Worm (Caenorhabditis elegans) whole organism, young adult: ENCODE results near the gene mec-14.
A peak's percentile ranks its signal among the peaks of the same experiment; 100 is the strongest.

Source experiments
- B0261.1 ChIP-seq: sonication (generic microtip); optimal IDR thresholded peaks from 2 replicates; lab custom pipeline; 2016; ENCODE audit warnings: mild to moderate bottlenecking, missing genetic modification characterization, moderate library complexity, missing compliant biosample characterization
- D2030.7 ChIP-seq: fragments of 200-800 bp; sonication (Bioruptor generic); IDR thresholded peaks from 2 replicates; pipeline ENCODE4 v1.3.6; 2022; ENCODE audit warnings: missing genetic modification reagents, missing genetic modification characterization, missing compliant biosample characterization
- F10E7.11 ChIP-seq: sonication (generic microtip); optimal IDR thresholded peaks from 2 replicates; lab custom pipeline; 2017; ENCODE audit warnings: mild to moderate bottlenecking, missing genetic modification characterization, moderate library complexity, missing compliant biosample characterization
- K11D2.4 ChIP-seq: fragments of 200-800 bp; sonication (Bioruptor generic); IDR thresholded peaks from 2 replicates; pipeline ENCODE4 v1.3.6; 2022; ENCODE audit warnings: missing genetic modification reagents, missing genetic modification characterization, missing compliant biosample characterization
- T26A5.8 ChIP-seq: sonication (generic microtip); optimal IDR thresholded peaks from 2 replicates; lab custom pipeline; 2016; ENCODE audit warnings: missing genetic modification characterization, missing compliant biosample characterization
- Y53F4B.3 ChIP-seq: fragments of 200-800 bp; sonication (Bioruptor generic); IDR thresholded peaks from 2 replicates; pipeline ENCODE4 v1.3.6; 2022; ENCODE audit warnings: missing genetic modification reagents, missing genetic modification characterization, missing compliant biosample characterization
- Y67H2A.10 ChIP-seq: fragments of 200-800 bp; sonication (Bioruptor generic); conservative IDR thresholded peaks from 2 replicates; pipeline ENCODE4 v1.3.6; 2022; ENCODE audit warnings: missing genetic modification reagents, missing genetic modification characterization, missing compliant biosample characterization
- ZK185.1 ChIP-seq: sonication (generic microtip); optimal IDR thresholded peaks from 2 replicates; lab custom pipeline; 2016; ENCODE audit warnings: mild to moderate bottlenecking, missing genetic modification characterization, missing compliant biosample characterization; ENCODE audit not compliant: poor library complexity, severe bottlenecking
- ama-1 ChIP-seq, 3 experiments: fragments of 150-350 bp in 1 of 3; sonication (generic microtip) in 2 of 3; optimal IDR thresholded peaks; 2 replicates each; lab custom pipeline; 2014 to 2018; ENCODE audit warnings: missing biosample characterization in 2 of 3, missing genetic modification characterization in 2 of 3, missing genetic modification reagents in 2 of 3
- attf-3 ChIP-seq: fragments of 200-800 bp; sonication (Bioruptor generic); conservative IDR thresholded peaks from 2 replicates; pipeline ENCODE4 v1.3.6; 2022; ENCODE audit warnings: missing genetic modification reagents, missing genetic modification characterization, missing compliant biosample characterization
- attf-6 ChIP-seq: fragments of 200-800 bp; sonication (Bioruptor generic); IDR thresholded peaks from 2 replicates; pipeline ENCODE4 v1.3.6; 2022; ENCODE audit warnings: missing genetic modification reagents, missing genetic modification characterization, missing compliant biosample characterization
- cebp-1 ChIP-seq, 2 experiments: fragments of 200-800 bp in 1 of 2; sonication (Bioruptor generic) in 1 of 2; sonication (generic microtip) in 1 of 2; IDR thresholded peaks in 1 of 2; optimal IDR thresholded peaks in 1 of 2; 2 replicates each; pipeline versions ENCODE4 v1.3.6 to Lab custom; 2017 to 2022; ENCODE audit warnings: missing compliant biosample characterization in 2 of 2, missing genetic modification characterization in 2 of 2, mild to moderate bottlenecking in 1 of 2, missing genetic modification reagents in 1 of 2, moderate library complexity in 1 of 2
- cebp-2 ChIP-seq: fragments of 200-800 bp; sonication (Bioruptor generic); IDR thresholded peaks from 2 replicates; pipeline ENCODE4 v1.3.6; 2022; ENCODE audit warnings: missing genetic modification characterization, missing compliant biosample characterization
- ceh-40 ChIP-seq: fragments of 200-800 bp; sonication (Bioruptor generic); IDR thresholded peaks from 2 replicates; pipeline ENCODE4 v1.3.6; 2022; ENCODE audit warnings: missing genetic modification characterization, missing compliant biosample characterization
- chd-7 ChIP-seq: sonication (generic microtip); optimal IDR thresholded peaks from 2 replicates; lab custom pipeline; 2016; ENCODE audit warnings: mild to moderate bottlenecking, missing genetic modification characterization, moderate library complexity, missing compliant biosample characterization
- die-1 ChIP-seq: sonication (generic microtip); optimal IDR thresholded peaks from 2 replicates; lab custom pipeline; 2016; ENCODE audit warnings: missing genotype, mild to moderate bottlenecking, missing genetic modification characterization, missing compliant biosample characterization
- dpff-1 ChIP-seq: sonication (generic microtip); optimal IDR thresholded peaks from 2 replicates; lab custom pipeline; 2017; ENCODE audit warnings: mild to moderate bottlenecking, missing genetic modification characterization, missing compliant biosample characterization
- dpl-1 ChIP-seq: fragments of 150-350 bp; optimal IDR thresholded peaks from 2 replicates; lab custom pipeline; 2014; ENCODE audit warnings: missing biosample characterization, missing genetic modification reagents, missing genetic modification characterization
- efl-1 ChIP-seq: fragments of 150-350 bp; optimal IDR thresholded peaks from 2 replicates; lab custom pipeline; 2014; ENCODE audit warnings: missing biosample characterization, missing genetic modification reagents, missing genetic modification characterization
- egl-44 ChIP-seq: fragments of 200-800 bp; sonication (Bioruptor generic); IDR thresholded peaks from 2 replicates; pipeline ENCODE4 v1.3.6; 2022; ENCODE audit warnings: missing genetic modification reagents, missing genetic modification characterization, missing compliant biosample characterization
- him-1 ChIP-seq: sonication (generic microtip); optimal IDR thresholded peaks from 2 replicates; lab custom pipeline; 2016; ENCODE audit warnings: missing genotype, missing genetic modification reagents, missing genetic modification characterization, missing compliant biosample characterization
- hrde-1 ChIP-seq: sonication (generic microtip); optimal IDR thresholded peaks from 2 replicates; lab custom pipeline; 2016; ENCODE audit warnings: missing genetic modification characterization, mild to moderate bottlenecking, missing compliant biosample characterization, moderate library complexity, missing genotype, missing genetic modification reagents, borderline replicate concordance
- lag-1 ChIP-seq: fragments of 200-800 bp; sonication (Bioruptor generic); IDR thresholded peaks from 2 replicates; pipeline ENCODE4 v1.3.6; 2022; ENCODE audit warnings: missing genetic modification reagents, missing genetic modification characterization, missing compliant biosample characterization
- let-526 ChIP-seq: fragments of 200-800 bp; sonication (Bioruptor generic); IDR thresholded peaks from 2 replicates; pipeline ENCODE4 v1.3.6; 2022; ENCODE audit warnings: missing genetic modification reagents, missing genetic modification characterization, missing compliant biosample characterization
- lin-35 ChIP-seq, 3 experiments: fragments of 150-350 bp in 2 of 3; sonication (generic microtip) in 1 of 3; optimal IDR thresholded peaks; 2 replicates each; lab custom pipeline; 2014 to 2018; ENCODE audit warnings: missing biosample characterization in 3 of 3, missing genetic modification characterization in 3 of 3, missing genetic modification reagents in 3 of 3
- lin-40 ChIP-seq: sonication (generic microtip); optimal IDR thresholded peaks from 2 replicates; lab custom pipeline; 2016; ENCODE audit warnings: missing genetic modification characterization, mild to moderate bottlenecking, missing compliant biosample characterization, missing genotype, missing genetic modification reagents
- lir-1 ChIP-seq: fragments of 200-800 bp; sonication (Bioruptor generic); conservative IDR thresholded peaks from 2 replicates; pipeline ENCODE4 v1.3.6; 2022; ENCODE audit warnings: missing genetic modification reagents, missing genetic modification characterization, missing compliant biosample characterization
- lsy-27 ChIP-seq: sonication (generic microtip); optimal IDR thresholded peaks from 2 replicates; lab custom pipeline; 2017; ENCODE audit warnings: missing genetic modification characterization, mild to moderate bottlenecking, missing compliant biosample characterization, antibody characterized with exemption, missing genotype, borderline replicate concordance; ENCODE audit not compliant: insufficient read depth
- madf-6 ChIP-seq: fragments of 200-800 bp; sonication (Bioruptor generic); IDR thresholded peaks from 2 replicates; pipeline ENCODE4 v1.3.6; 2022; ENCODE audit warnings: missing genetic modification reagents, missing genetic modification characterization, missing compliant biosample characterization
- madf-8 ChIP-seq: fragments of 200-800 bp; sonication (Bioruptor generic); conservative IDR thresholded peaks from 2 replicates; pipeline ENCODE4 v1.3.6; 2022; ENCODE audit warnings: missing genetic modification reagents, missing genetic modification characterization, missing compliant biosample characterization
- mxl-1 ChIP-seq: sonication (generic microtip); optimal IDR thresholded peaks from 2 replicates; lab custom pipeline; 2016; ENCODE audit warnings: missing genetic modification characterization, missing compliant biosample characterization
- nfya-1 ChIP-seq: sonication (generic microtip); optimal IDR thresholded peaks from 2 replicates; lab custom pipeline; 2017; ENCODE audit warnings: antibody characterized with exemption, missing compliant biosample characterization, missing genetic modification characterization, borderline replicate concordance; ENCODE audit not compliant: insufficient read depth
- nfya-2 ChIP-seq: fragments of 200-800 bp; sonication (Bioruptor generic); IDR thresholded peaks from 2 replicates; pipeline ENCODE4 v1.3.6; 2022; ENCODE audit warnings: missing genetic modification reagents, missing genetic modification characterization, missing compliant biosample characterization
- nfyb-1 ChIP-seq: fragments of 200-800 bp; sonication (Bioruptor generic); IDR thresholded peaks from 2 replicates; pipeline ENCODE4 v1.3.6; 2022; ENCODE audit warnings: missing genetic modification reagents, missing genetic modification characterization, missing compliant biosample characterization
- nhr-179 ChIP-seq: sonication (generic microtip); optimal IDR thresholded peaks from 2 replicates; lab custom pipeline; 2016; ENCODE audit warnings: mild to moderate bottlenecking, missing genetic modification characterization, missing compliant biosample characterization
- pbrm-1 ChIP-seq: fragments of 200-800 bp; sonication (Bioruptor generic); IDR thresholded peaks from 2 replicates; pipeline ENCODE4 v1.3.6; 2022; ENCODE audit warnings: missing genetic modification reagents, missing genetic modification characterization, missing compliant biosample characterization
- rcor-1 ChIP-seq: fragments of 200-800 bp; sonication (Bioruptor generic); IDR thresholded peaks from 2 replicates; pipeline ENCODE4 v1.3.6; 2022; ENCODE audit warnings: missing genetic modification reagents, missing genetic modification characterization, missing compliant biosample characterization
- rec-8 ChIP-seq, 2 experiments: sonication (generic microtip); optimal IDR thresholded peaks; 2 replicates each; lab custom pipeline; 2016; ENCODE audit warnings: mild to moderate bottlenecking in 2 of 2, missing genetic modification characterization in 2 of 2, missing genetic modification reagents in 2 of 2, missing genotype in 2 of 2, missing biosample characterization in 1 of 2, missing compliant biosample characterization in 1 of 2, moderate library complexity in 1 of 2
- repo-1 ChIP-seq: sonication (generic microtip); optimal IDR thresholded peaks from 2 replicates; lab custom pipeline; 2017; ENCODE audit warnings: mild to moderate bottlenecking, missing genetic modification characterization, missing compliant biosample characterization
- snpc-1.3 ChIP-seq: sonication (generic microtip); optimal IDR thresholded peaks from 2 replicates; lab custom pipeline; 2017; ENCODE audit warnings: missing genetic modification characterization, mild to moderate bottlenecking, missing compliant biosample characterization, antibody characterized with exemption, moderate library complexity, missing genotype, missing genetic modification reagents; ENCODE audit not compliant: insufficient read depth
- snpc-3.4 ChIP-seq: sonication (generic microtip); optimal IDR thresholded peaks from 2 replicates; lab custom pipeline; 2017; ENCODE audit warnings: missing genetic modification characterization, mild to moderate bottlenecking, missing compliant biosample characterization, antibody characterized with exemption, moderate library complexity, missing genotype, missing genetic modification reagents
- sptf-2 ChIP-seq: fragments of 200-800 bp; sonication (Bioruptor generic); optimal IDR thresholded peaks from 2 replicates; lab custom pipeline; 2018; ENCODE audit warnings: mild to moderate bottlenecking, missing genetic modification characterization, missing compliant biosample characterization
- tbp1 ChIP-seq: fragments of 200-800 bp; sonication (Bioruptor generic); optimal IDR thresholded peaks from 2 replicates; lab custom pipeline; 2018; ENCODE audit warnings: mild to moderate bottlenecking, missing genetic modification characterization, missing compliant biosample characterization
- unc-62 ChIP-seq: fragments of 150-350 bp; optimal IDR thresholded peaks from 2 replicates; lab custom pipeline; 2014; ENCODE audit warnings: missing biosample characterization, missing genetic modification reagents, missing genetic modification characterization
- xnd-1 ChIP-seq: sonication (generic microtip); optimal IDR thresholded peaks from 2 replicates; lab custom pipeline; 2016; ENCODE audit warnings: missing genotype, missing genetic modification reagents, missing genetic modification characterization, missing compliant biosample characterization
- ztf-18 ChIP-seq: sonication (generic microtip); optimal IDR thresholded peaks from 2 replicates; lab custom pipeline; 2016; ENCODE audit warnings: missing genotype, mild to moderate bottlenecking, missing genetic modification characterization, missing compliant biosample characterization
- ztf-28 ChIP-seq: fragments of 200-800 bp; sonication (Bioruptor generic); IDR thresholded peaks from 2 replicates; pipeline ENCODE4 v1.3.6; 2022; ENCODE audit warnings: missing genetic modification reagents, missing genetic modification characterization, missing compliant biosample characterization

The mec-14 gene

DNA sequence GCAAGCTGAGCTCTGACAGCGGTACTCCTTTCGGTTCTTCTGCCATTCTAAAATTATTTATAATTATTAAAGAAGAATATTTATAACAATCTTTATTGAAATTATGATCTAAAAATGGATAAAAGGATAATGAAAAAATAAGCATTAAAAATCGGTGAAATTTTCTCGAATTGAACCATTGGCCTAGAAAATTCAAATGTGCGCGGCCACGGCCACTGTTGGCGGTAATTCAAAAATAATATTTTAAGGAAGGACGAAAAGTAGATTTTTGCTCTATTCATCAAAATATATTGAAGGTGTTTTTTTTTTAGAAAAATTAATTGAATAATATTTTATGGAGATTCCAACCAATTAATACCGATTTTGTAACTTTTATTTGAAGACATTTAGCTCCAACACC is 6.0 kb upstream of the mec-14 start, which contains the start of gene pfd-5:
TSS of gene pfd-5 (minus strand) at position 47 of the 400 bp plus-strand sequence.
- TF ChIP-seq pbrm-1 (no peak; the same call in 1 of the 2 replicates), dpl-1 (GFP tag; lab: Kevin White, UChicago) (peak; percentile 70), repo-1 (no peak), nhr-179 (tag; lab: Kevin White, UChicago) (no peak), snpc-1.3 (tag; lab: Kevin White, UChicago) (no peak), cebp-1 (GFP tag; IDR thresholded peaks at IDR 0.05; lab: Robert Waterston, UW) (no peak), cebp-1 (tag; optimal IDR thresholded peaks at IDR 0.05; lab: Kevin White, UChicago) (no peak), cebp-2 (GFP tag; lab: Robert Waterston, UW) (no peak), ztf-28 (GFP tag; lab: Robert Waterston, UW) (no peak), nfya-1 (no peak), ceh-40 (GFP tag; lab: Robert Waterston, UW) (no peak), snpc-3.4 (tag; lab: Kevin White, UChicago) (no peak), efl-1 (peak; percentile 90), rec-8 (tag; optimal IDR thresholded peaks at IDR 0.05; lab: Kevin White, UChicago) (no peak), die-1 (tag; lab: Kevin White, UChicago) (no peak), nfya-2 (GFP tag; lab: Robert Waterston, UW) (no peak), lin-35 (GFP tag; optimal IDR thresholded peaks at IDR 0.05; lab: Kevin White, UChicago) (peak in 2 of 3 experiments; percentile 32 to 93), let-526 (GFP tag; lab: Robert Waterston, UW) (no peak), attf-6 (GFP tag; lab: Robert Waterston, UW) (no peak), egl-44 (no peak), rcor-1 (GFP tag; lab: Robert Waterston, UW) (peak; percentile 60), ama-1 (optimal IDR thresholded peaks at IDR 0.05; lab: Kevin White, UChicago) (no peak), ama-1 (GFP tag; optimal IDR thresholded peaks at IDR 0.05; lab: Kevin White, UChicago) (no peak), madf-6 (no peak), ztf-18 (tag; lab: Kevin White, UChicago) (peak; percentile 11), xnd-1 (tag; lab: Kevin White, UChicago) (no peak), lir-1 (GFP tag; lab: Robert Waterston, UW) (no peak), T26A5.8 (tag; lab: Kevin White, UChicago) (no peak), F10E7.11 (tag; lab: Kevin White, UChicago) (no peak), K11D2.4 (GFP tag; lab: Robert Waterston, UW) (no peak), unc-62 (no peak), dpff-1 (no peak), B0261.1 (tag; lab: Kevin White, UChicago) (no peak), chd-7 (no peak), mxl-1 (tag; lab: Kevin White, UChicago) (no peak), him-1 (tag; lab: Kevin White, UChicago) (no peak), D2030.7 (GFP tag; lab: Robert Waterston, UW) (peak; percentile 39), attf-3 (GFP tag; lab: Robert Waterston, UW) (no peak), ZK185.1 (peak; percentile 55), nfyb-1 (GFP tag; lab: Robert Waterston, UW) (no peak), sptf-2 (GFP tag; lab: Kevin White, UChicago) (no peak), hrde-1 (tag; lab: Kevin White, UChicago) (no peak), Y53F4B.3 (GFP tag; lab: Robert Waterston, UW) (no peak), lin-40 (tag; lab: Kevin White, UChicago) (no peak), lag-1 (no peak), Y67H2A.10 (no peak), lsy-27 (tag; lab: Kevin White, UChicago) (no peak), tbp1 (GFP tag; lab: Kevin White, UChicago) (no peak), madf-8 (GFP tag; lab: Robert Waterston, UW) (no peak)
